Fruit fly (Drosophila melanogaster) whole organism, wandering third instar larva: ENCODE data around the gene RhoGAP71E.

Source experiments
- Mio ChIP-seq: sonication (Bioruptor generic); optimal IDR thresholded peaks from 2 replicates; lab custom pipeline; 2016; ENCODE audit warnings: missing biosample characterization, missing genetic modification characterization
- psq ChIP-seq: fragments of 200-800 bp; sonication (Bioruptor generic); optimal IDR thresholded peaks from 3 replicates; lab custom pipeline; 2017; ENCODE audit warnings: missing biosample characterization, mild to moderate bottlenecking, missing genetic modification characterization, moderate library complexity

DNA sequence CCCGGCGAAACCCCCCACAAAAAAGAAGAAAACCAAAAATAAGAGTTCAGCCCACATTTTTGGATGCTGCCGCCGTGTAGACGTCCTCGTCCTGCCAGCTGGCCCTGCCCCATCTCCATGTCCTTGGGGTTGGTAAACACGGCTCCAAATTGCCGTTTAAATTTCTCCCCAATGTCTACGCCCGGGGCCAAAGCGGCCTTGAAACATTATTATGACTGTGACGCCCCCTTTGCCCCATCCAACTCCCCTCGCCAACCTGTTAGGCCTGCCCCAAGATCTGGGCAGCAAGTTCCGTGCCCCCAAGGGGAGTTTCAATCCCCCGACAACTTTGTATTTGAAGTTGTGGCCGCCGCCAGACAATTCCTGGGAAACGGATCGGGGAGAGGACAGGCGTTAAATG is 28.2 kb downstream of the RhoGAP71E start:
- no peak for TF ChIP-seq Mio (GFP tag; lab: Kevin White, UChicago)
- TF ChIP-seq psq (GFP tag; lab: Kevin White, UChicago), result no peak
